Worm (Caenorhabditis elegans) whole organism, young adult: ENCODE results near the gene fbxb-88.

Experiments used
- C17E4.6 ChIP-seq: fragments of 200-800 bp; sonication (Bioruptor generic); IDR thresholded peaks from 2 replicates; pipeline ENCODE4 v1.3.6; 2022; ENCODE audit warnings: missing genetic modification reagents, missing genetic modification characterization, missing compliant biosample characterization
- F52B5.7 ChIP-seq: sonication (generic microtip); optimal IDR thresholded peaks from 2 replicates; lab custom pipeline; 2016; ENCODE audit warnings: mild to moderate bottlenecking, missing genetic modification characterization, missing compliant biosample characterization
- akir-1 ChIP-seq: fragments of 200-800 bp; sonication (Bioruptor generic); optimal IDR thresholded peaks from 2 replicates; lab custom pipeline; 2018; ENCODE audit warnings: mild to moderate bottlenecking, missing genetic modification characterization, moderate library complexity, missing compliant biosample characterization
- cebp-1 ChIP-seq, 2 experiments: fragments of 200-800 bp in 1 of 2; sonication (Bioruptor generic) in 1 of 2; sonication (generic microtip) in 1 of 2; IDR thresholded peaks in 1 of 2; optimal IDR thresholded peaks in 1 of 2; 2 replicates each; pipeline versions ENCODE4 v1.3.6 to Lab custom; 2017 to 2022; ENCODE audit warnings: missing compliant biosample characterization in 2 of 2, missing genetic modification characterization in 2 of 2, mild to moderate bottlenecking in 1 of 2, missing genetic modification reagents in 1 of 2, moderate library complexity in 1 of 2
- lin-40 ChIP-seq: sonication (generic microtip); optimal IDR thresholded peaks from 2 replicates; lab custom pipeline; 2016; ENCODE audit warnings: missing genetic modification characterization, mild to moderate bottlenecking, missing compliant biosample characterization, missing genotype, missing genetic modification reagents
- unc-62 ChIP-seq: fragments of 150-350 bp; optimal IDR thresholded peaks from 2 replicates; lab custom pipeline; 2014; ENCODE audit warnings: missing biosample characterization, missing genetic modification reagents, missing genetic modification characterization

- TF ChIP-seq lin-40 (tag; lab: Kevin White, UChicago) (no peak), cebp-1 (GFP tag; IDR thresholded peaks at IDR 0.05; lab: Robert Waterston, UW) (no peak), cebp-1 (tag; optimal IDR thresholded peaks at IDR 0.05; lab: Kevin White, UChicago) (no peak), F52B5.7 (tag; lab: Kevin White, UChicago) (no peak), akir-1 (GFP tag; lab: Kevin White, UChicago) (no peak), unc-62 (GFP tag; lab: Kevin White, UChicago) (no peak), C17E4.6 (GFP tag; lab: Robert Waterston, UW) (no peak)
Observed at ce11 chrII:4863357-4863756, 35.7 kb upstream of the fbxb-88 start, which contains the start of the genes mpst-4 and F11G11.14.
